Worm (Caenorhabditis elegans): ENCODE measurements around the gene C49C3.8.

Gene C49C3.8

ce11 chrIV:17343482-17343881, 8.5 kb downstream of the C49C3.8 start, which contains the start of gene C49C3.11:
Gene C49C3.11 (plus strand): TSS chrIV:17343782.
- no peak for TF ChIP-seq dve-1 (tag; optimal IDR thresholded peaks at IDR 0.05; ENCODE audit: insufficient read depth)
- TF ChIP-seq ZK546.5 (tag; optimal IDR thresholded peaks at IDR 0.05), result no peak
- TF ChIP-seq tra-1 (GFP tag; IDR thresholded peaks at IDR 0.05), result no peak
- TF ChIP-seq unc-62 (GFP tag; optimal IDR thresholded peaks at IDR 0.05 in 1 of 2), result no peak
- TF ChIP-seq unc-62 (tag; optimal IDR thresholded peaks at IDR 0.05), result no peak
- TF ChIP-seq T26A8.4 (GFP tag; IDR thresholded peaks at IDR 0.05), result no peak
- TF ChIP-seq gei-8 (GFP tag; optimal IDR thresholded peaks at IDR 0.05), result no peak

ce11 chrIV:17346599-17347218, 11.7 kb downstream of the C49C3.8 start, which contains the start of the genes clec-197 and clec-198:
Gene clec-197 (minus strand): TSS chrIV:17346699.
Gene clec-198 (plus strand): TSS chrIV:17347168.
- TF ChIP-seq dve-1 (tag; optimal IDR thresholded peaks at IDR 0.05; ENCODE audit: insufficient read depth) (no peak), pha-4 (GFP tag; IDR thresholded peaks at IDR 0.05) (no peak), pha-4 (tag; optimal IDR thresholded peaks at IDR 0.05) (no peak), nhr-42 (GFP tag; IDR thresholded peaks at IDR 0.05) (no peak), ces-1 (GFP tag; optimal IDR thresholded peaks at IDR 0.05) (no peak), php-3 (GFP tag; IDR thresholded peaks at IDR 0.05) (no peak), cey-2 (tag; optimal IDR thresholded peaks at IDR 0.05; ENCODE audit: borderline replicate concordance, insufficient read depth) (no peak), lsy-2 (tag; optimal IDR thresholded peaks at IDR 0.05) (no peak), nhr-77 (tag; optimal IDR thresholded peaks at IDR 0.05) (no peak), hlh-11 (tag; optimal IDR thresholded peaks at IDR 0.05) (no peak), daf-12 (tag; optimal IDR thresholded peaks at IDR 0.05) (no peak), arid-1 (GFP tag; conservative IDR thresholded peaks at IDR 0.05) (no peak), hmg-1.1 (GFP tag; IDR thresholded peaks at IDR 0.05) (no peak), jun-1 (tag; optimal IDR thresholded peaks at IDR 0.05) (no peak), nhr-237 (tag; optimal IDR thresholded peaks at IDR 0.05) (no peak), daf-8 (GFP tag; IDR thresholded peaks at IDR 0.05) (no peak), nhr-48 (tag; optimal IDR thresholded peaks at IDR 0.05) (no peak), dmd-6 (GFP tag; IDR thresholded peaks at IDR 0.05) (no peak)

ce11 chrIV:17351586-17351985, 16.6 kb downstream of the C49C3.8 start, which contains the start of gene clec-199:
Gene clec-199 (plus strand): TSS chrIV:17351886.
- TF ChIP-seq aha-1 (tag) (no peak), ama-1 (optimal IDR thresholded peaks at IDR 0.05) (no peak), nhr-48 (tag; optimal IDR thresholded peaks at IDR 0.05) (no peak), daf-19 (GFP tag; conservative IDR thresholded peaks at IDR 0.05) (no peak), egl-43 (GFP tag; IDR thresholded peaks at IDR 0.05) (no peak), dmd-9 (GFP tag; IDR thresholded peaks at IDR 0.05) (no peak), fos-1 (tag; optimal IDR thresholded peaks at IDR 0.05) (no peak), nhr-102 (tag; optimal IDR thresholded peaks at IDR 0.05) (no peak), jun-1 (tag; optimal IDR thresholded peaks at IDR 0.05) (no peak), ztf-7 (tag; optimal IDR thresholded peaks at IDR 0.05) (no peak), set-16 (GFP tag; IDR thresholded peaks at IDR 0.05) (no peak)

ce11 chrIV:17361143-17361542, 26.1 kb downstream of the C49C3.8 start, which contains the start of gene clec-202:
Gene clec-202 (plus strand): TSS chrIV:17361443.
- TF ChIP-seq unc-62 (GFP tag; optimal IDR thresholded peaks at IDR 0.05 in 1 of 2) (peak in 1 of 2 experiments; percentile 37), unc-62 (tag; optimal IDR thresholded peaks at IDR 0.05) (no peak), ceh-82 (tag; optimal IDR thresholded peaks at IDR 0.05) (no peak), zfp-3 (GFP tag; conservative IDR thresholded peaks at IDR 0.05) (no peak), aha-1 (tag) (no peak), nhr-25 (tag; optimal IDR thresholded peaks at IDR 0.05; ENCODE audit: borderline replicate concordance, insufficient read depth) (no peak), F10B5.3 (tag; optimal IDR thresholded peaks at IDR 0.05) (no peak), nhr-10 (tag; optimal IDR thresholded peaks at IDR 0.05) (no peak), egl-43 (GFP tag; IDR thresholded peaks at IDR 0.05) (no peak)
